Worm (Caenorhabditis elegans) whole organism, L1 larva: Measurements from ENCODE around the gene M7.7.

ENCODE experiments used
- C04F5.9 ChIP-seq: sonication (generic microtip); optimal IDR thresholded peaks from 2 replicates; lab custom pipeline; 2016; ENCODE audit warnings: missing genetic modification characterization, missing compliant biosample characterization
- C34B4.2 ChIP-seq: sonication (generic microtip); optimal IDR thresholded peaks from 2 replicates; lab custom pipeline; 2017; ENCODE audit warnings: mild to moderate bottlenecking, missing genetic modification characterization, missing compliant biosample characterization
- F16B12.6 ChIP-seq: fragments of 150-350 bp; optimal IDR thresholded peaks from 2 replicates; lab custom pipeline; 2014; ENCODE audit warnings: missing biosample characterization, missing genetic modification characterization
- ama-1 ChIP-seq: fragments of 150-350 bp; optimal IDR thresholded peaks from 2 replicates; lab custom pipeline; 2014
- blmp-1 ChIP-seq: fragments of 150-350 bp; optimal IDR thresholded peaks from 2 replicates; lab custom pipeline; 2014; ENCODE audit warnings: missing biosample characterization, missing genetic modification characterization
- ceh-90 ChIP-seq: sonication (generic microtip); optimal IDR thresholded peaks from 2 replicates; lab custom pipeline; 2016; ENCODE audit warnings: missing genetic modification characterization, missing compliant biosample characterization
- dpl-1 ChIP-seq, 3 experiments: fragments of 150-350 bp in 2 of 3; sonication (generic microtip) in 1 of 3; optimal IDR thresholded peaks; 2 replicates each; lab custom pipeline; 2014 to 2017; ENCODE audit warnings: missing biosample characterization in 3 of 3, missing genetic modification characterization in 3 of 3, missing genetic modification reagents in 3 of 3
- dsc-1 ChIP-seq: sonication (generic microtip); optimal IDR thresholded peaks from 2 replicates; lab custom pipeline; 2016; ENCODE audit warnings: mild to moderate bottlenecking, missing genetic modification characterization, missing compliant biosample characterization
- efl-1 ChIP-seq, 4 experiments: fragments of 150-350 bp; optimal IDR thresholded peaks in 3 of 4; peaks in 1 of 4; 1 replicate in 1 of 4; 2 replicates in 3 of 4; lab custom pipeline; 2014; ENCODE audit warnings: missing biosample characterization in 2 of 4, missing genetic modification characterization in 2 of 4, missing genetic modification reagents in 2 of 4
- egl-27 ChIP-seq, 2 experiments: fragments of 150-350 bp in 1 of 2; sonication (generic microtip); optimal IDR thresholded peaks; 3 replicates each; lab custom pipeline; 2017 to 2018; ENCODE audit warnings: missing biosample characterization in 2 of 2, missing genetic modification characterization in 2 of 2, missing genetic modification reagents in 2 of 2
- elt-2 ChIP-seq: sonication (generic microtip); optimal IDR thresholded peaks from 2 replicates; lab custom pipeline; 2016; ENCODE audit warnings: missing genetic modification characterization, mild to moderate bottlenecking, inconsistent platforms, missing compliant biosample characterization, missing genetic modification reagents
- elt-3 ChIP-seq, 6 experiments: fragments of 150-350 bp in 1 of 6; sonication (generic microtip); optimal IDR thresholded peaks; 2 replicates each; lab custom pipeline; 2017 to 2018; ENCODE audit warnings: missing biosample characterization in 6 of 6, missing genetic modification characterization in 6 of 6, inconsistent platforms in 1 of 6
- ets-5 ChIP-seq: fragments of 200-800 bp; sonication (Bioruptor generic); IDR thresholded peaks from 2 replicates; pipeline ENCODE4 v1.3.6; 2022; ENCODE audit warnings: missing genetic modification characterization, missing compliant biosample characterization
- fkh-4 ChIP-seq: sonication (generic microtip); optimal IDR thresholded peaks from 2 replicates; lab custom pipeline; 2016; ENCODE audit warnings: missing compliant biosample characterization, missing genetic modification characterization, borderline replicate concordance
- fkh-8 ChIP-seq: sonication (generic microtip); optimal IDR thresholded peaks from 2 replicates; lab custom pipeline; 2016; ENCODE audit warnings: mild to moderate bottlenecking, missing genetic modification characterization, missing compliant biosample characterization
- grh-1 ChIP-seq: fragments of 200-800 bp; sonication (Bioruptor generic); IDR thresholded peaks from 2 replicates; pipeline ENCODE4 v1.3.6; 2022; ENCODE audit warnings: missing genetic modification reagents, missing genetic modification characterization, missing compliant biosample characterization
- hlh-17 ChIP-seq: fragments of 200-800 bp; sonication (Bioruptor generic); optimal IDR thresholded peaks from 2 replicates; lab custom pipeline; 2018; ENCODE audit warnings: missing genetic modification characterization, mild to moderate bottlenecking, missing compliant biosample characterization, moderate library complexity, borderline replicate concordance
- hpl-2 ChIP-seq: fragments of 150-350 bp; optimal IDR thresholded peaks from 2 replicates; lab custom pipeline; 2014; ENCODE audit warnings: missing biosample characterization, missing genetic modification reagents, missing genetic modification characterization
- irx-1 ChIP-seq: sonication (generic microtip); optimal IDR thresholded peaks from 2 replicates; lab custom pipeline; 2016; ENCODE audit warnings: missing genetic modification characterization, missing compliant biosample characterization
- lin-13 ChIP-seq: fragments of 150-350 bp; optimal IDR thresholded peaks from 2 replicates; lab custom pipeline; 2014; ENCODE audit warnings: missing biosample characterization, missing genetic modification reagents, missing genetic modification characterization
- lin-14 ChIP-seq: fragments of 200-800 bp; sonication (Bioruptor generic); optimal IDR thresholded peaks from 2 replicates; lab custom pipeline; 2018; ENCODE audit warnings: mild to moderate bottlenecking, missing genetic modification characterization, moderate library complexity, missing compliant biosample characterization
- lin-15B ChIP-seq: fragments of 150-350 bp; sonication (generic microtip); optimal IDR thresholded peaks from 3 replicates; lab custom pipeline; 2014; ENCODE audit warnings: missing biosample characterization, missing genetic modification characterization
- lin-35 ChIP-seq, 2 experiments: fragments of 150-350 bp; optimal IDR thresholded peaks; 2 replicates each; lab custom pipeline; 2014; ENCODE audit warnings: missing biosample characterization in 2 of 2, missing genetic modification characterization in 2 of 2, missing genetic modification reagents in 2 of 2
- lsy-2 ChIP-seq, 2 experiments: fragments of 150-350 bp; optimal IDR thresholded peaks; 2 replicates each; lab custom pipeline; 2014; ENCODE audit warnings: missing biosample characterization in 2 of 2, missing genetic modification characterization in 2 of 2
- mab-9 ChIP-seq: fragments of 200-800 bp; sonication (Bioruptor generic); IDR thresholded peaks from 2 replicates; pipeline ENCODE4 v1.3.6; 2022; ENCODE audit warnings: missing genetic modification reagents, missing genetic modification characterization, missing compliant biosample characterization
- mef-2 ChIP-seq: fragments of 150-350 bp; optimal IDR thresholded peaks from 2 replicates; lab custom pipeline; 2014; ENCODE audit warnings: missing biosample characterization, missing genetic modification characterization
- mep-1 ChIP-seq: fragments of 150-350 bp; optimal IDR thresholded peaks from 2 replicates; lab custom pipeline; 2014; ENCODE audit warnings: missing biosample characterization, missing genetic modification characterization
- nhr-11 ChIP-seq: fragments of 150-350 bp; optimal IDR thresholded peaks from 2 replicates; lab custom pipeline; 2014; ENCODE audit warnings: missing biosample characterization, missing genetic modification characterization
- nhr-237 ChIP-seq: fragments of 150-350 bp; optimal IDR thresholded peaks from 2 replicates; lab custom pipeline; 2014; ENCODE audit warnings: missing biosample characterization, missing genetic modification characterization
- nhr-47 ChIP-seq: sonication (generic microtip); optimal IDR thresholded peaks from 2 replicates; lab custom pipeline; 2016; ENCODE audit warnings: mild to moderate bottlenecking, missing genetic modification characterization, moderate library complexity, missing compliant biosample characterization
- nhr-85 ChIP-seq: sonication (generic microtip); peaks from one replicate; lab custom pipeline; 2016; ENCODE audit warnings: missing genetic modification characterization, inconsistent platforms, missing compliant biosample characterization
- pag-3 ChIP-seq: sonication (generic microtip); optimal IDR thresholded peaks from 2 replicates; lab custom pipeline; 2017; ENCODE audit warnings: missing genetic modification characterization, mild to moderate bottlenecking, missing compliant biosample characterization, antibody characterized with exemption, borderline replicate concordance; ENCODE audit not compliant: insufficient read depth
- pax-3 ChIP-seq: fragments of 200-800 bp; sonication (Bioruptor generic); optimal IDR thresholded peaks from 2 replicates; lab custom pipeline; 2018; ENCODE audit warnings: mild to moderate bottlenecking, missing genetic modification characterization, moderate library complexity, missing compliant biosample characterization
- rnt-1 ChIP-seq: sonication (generic microtip); optimal IDR thresholded peaks from 2 replicates; lab custom pipeline; 2016; ENCODE audit warnings: mild to moderate bottlenecking, missing genetic modification characterization, moderate library complexity, missing compliant biosample characterization
- skn-1 ChIP-seq: fragments of 150-350 bp; optimal IDR thresholded peaks from 2 replicates; lab custom pipeline; 2014; ENCODE audit warnings: missing biosample characterization, missing genetic modification characterization
- snpc-4 ChIP-seq: fragments of 150-350 bp; optimal IDR thresholded peaks from 2 replicates; lab custom pipeline; 2014; ENCODE audit warnings: missing biosample characterization, missing genetic modification characterization
- snu-23 ChIP-seq: sonication (generic microtip); optimal IDR thresholded peaks from 2 replicates; lab custom pipeline; 2016; ENCODE audit warnings: missing genetic modification characterization, missing compliant biosample characterization
- tbx-2 ChIP-seq: sonication (generic microtip); optimal IDR thresholded peaks from 2 replicates; lab custom pipeline; 2016; ENCODE audit warnings: missing genetic modification characterization, missing compliant biosample characterization
- tlp-1 ChIP-seq: fragments of 150-350 bp; optimal IDR thresholded peaks from 2 replicates; lab custom pipeline; 2014; ENCODE audit warnings: missing biosample characterization, missing genetic modification characterization
- unc-130 ChIP-seq: fragments of 150-350 bp; optimal IDR thresholded peaks from 2 replicates; lab custom pipeline; 2017; ENCODE audit warnings: missing biosample characterization, missing genetic modification characterization, inconsistent platforms
- unc-30 ChIP-seq: sonication (generic microtip); optimal IDR thresholded peaks from 2 replicates; lab custom pipeline; 2017; ENCODE audit warnings: missing biosample characterization, missing genetic modification characterization
- unc-62 ChIP-seq: fragments of 150-350 bp; optimal IDR thresholded peaks from 2 replicates; lab custom pipeline; 2014; ENCODE audit warnings: missing biosample characterization, missing genetic modification reagents, missing genetic modification characterization
- unc-98 ChIP-seq: fragments of 200-800 bp; sonication (Bioruptor generic); IDR thresholded peaks from 2 replicates; pipeline ENCODE4 v1.3.6; 2022; ENCODE audit warnings: missing genetic modification characterization, missing compliant biosample characterization
- xbp-1 ChIP-seq: sonication (generic microtip); optimal IDR thresholded peaks from 2 replicates; lab custom pipeline; 2016; ENCODE audit warnings: missing genetic modification characterization, missing compliant biosample characterization
- zag-1 ChIP-seq: fragments of 150-350 bp; optimal IDR thresholded peaks from 2 replicates; lab custom pipeline; 2014; ENCODE audit warnings: missing biosample characterization, missing genetic modification characterization
- zip-4 ChIP-seq: fragments of 200-800 bp; sonication (Bioruptor generic); optimal IDR thresholded peaks from 2 replicates; lab custom pipeline; 2018; ENCODE audit warnings: mild to moderate bottlenecking, missing genetic modification characterization, moderate library complexity, missing compliant biosample characterization
- ztf-4 ChIP-seq: fragments of 150-350 bp; optimal IDR thresholded peaks from 2 replicates; lab custom pipeline; 2014; ENCODE audit warnings: missing biosample characterization, missing genetic modification characterization

Gene M7.7

DNA sequence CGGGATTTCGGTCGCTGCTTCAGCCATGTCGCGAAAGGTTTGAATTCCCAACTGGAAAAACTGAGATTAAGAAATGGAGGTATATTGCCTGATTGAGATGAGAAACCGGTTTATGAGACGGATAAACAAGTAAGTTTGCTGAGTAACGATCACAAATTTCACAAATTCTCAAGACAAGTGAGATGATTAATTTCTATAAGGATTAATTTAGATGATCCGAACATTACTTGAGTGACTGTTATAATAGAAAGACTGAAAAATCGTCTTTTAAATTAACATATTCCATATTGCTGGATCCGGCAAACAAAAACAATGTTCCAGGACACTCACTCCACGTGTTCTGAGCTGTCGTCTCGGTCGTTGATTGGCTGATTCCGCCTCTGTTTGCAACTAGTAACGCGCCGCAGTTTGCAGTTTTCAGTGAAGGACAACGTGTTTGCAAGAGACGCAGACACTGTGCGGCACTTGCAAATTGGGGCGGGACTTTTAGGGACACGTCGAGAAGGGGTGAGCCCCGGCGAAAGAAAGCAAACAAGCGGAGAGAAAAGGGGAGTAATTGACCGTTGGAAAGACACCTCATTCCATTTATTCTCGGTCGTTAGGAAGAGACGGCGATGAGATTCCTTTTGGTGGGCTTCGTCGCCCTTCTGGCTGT lies 29.3 kb downstream of the M7.7 start, which contains the start of the genes imp-2 and enpl-1 (continued):
- TF ChIP-seq unc-130 (tag; lab: Kevin White, UChicago) (peak; percentile 59), xbp-1 (tag; lab: Kevin White, UChicago) (peak; percentile 100), F16B12.6 (peak; percentile 56), unc-30 (tag; lab: Kevin White, UChicago) (no peak), dpl-1 (GFP tag; optimal IDR thresholded peaks at IDR 0.05; lab: Kevin White, UChicago) (peak; percentile 60 to 79 (median 78)), hlh-17 (GFP tag; lab: Kevin White, UChicago) (no peak), mab-9 (GFP tag; lab: Robert Waterston, UW) (peak; percentile 77; the same call in 1 of the 2 replicates), ceh-90 (tag; lab: Kevin White, UChicago) (no peak), nhr-11 (peak; percentile 79), grh-1 (GFP tag; lab: Robert Waterston, UW) (peak; percentile 91), nhr-85 (tag; lab: Kevin White, UChicago) (peak; percentile 95), zag-1 (peak; percentile 40), fkh-4 (peak; percentile 51), C04F5.9 (tag; lab: Kevin White, UChicago) (peak; percentile 59), C34B4.2 (tag; lab: Kevin White, UChicago) (peak; percentile 42), irx-1 (peak; percentile 81), hpl-2 (GFP tag; lab: Kevin White, UChicago) (peak; percentile 7), snu-23 (GFP tag; lab: Kevin White, UChicago) (peak; percentile 95), nhr-47 (tag; lab: Kevin White, UChicago) (peak; percentile 94), elt-3 (tag; optimal IDR thresholded peaks at IDR 0.05; lab: Kevin White, UChicago) (peak in 3 of 6 experiments; percentile 25 to 91 (median 63)), egl-27 (tag; optimal IDR thresholded peaks at IDR 0.05; lab: Kevin White, UChicago) (peak; percentile 30 to 31), lin-35 (GFP tag; optimal IDR thresholded peaks at IDR 0.05; lab: Kevin White, UChicago) (peak; percentile 83 to 88), mef-2 (tag; lab: Kevin White, UChicago) (peak; percentile 70), unc-62 (no peak), lin-15B (tag; lab: Kevin White, UChicago) (peak; percentile 79), tbx-2 (tag; lab: Kevin White, UChicago) (peak; percentile 94), fkh-8 (peak; percentile 89), elt-2 (peak; percentile 72), pax-3 (tag; lab: Kevin White, UChicago) (peak; percentile 84), unc-98 (peak; percentile 49; the same call in 1 of the 2 replicates), skn-1 (tag; lab: Kevin White, UChicago) (peak; percentile 77), snpc-4 (tag; lab: Kevin White, UChicago) (peak; percentile 60), efl-1 (optimal IDR thresholded peaks at IDR 0.05; lab: Kevin White, UChicago) (peak; percentile 87 to 90), efl-1 (GFP tag; optimal IDR thresholded peaks at IDR 0.05 in 1 of 2; lab: Kevin White, UChicago) (peak; percentile 77 to 98), ama-1 (lab: Kevin White, UChicago) (peak; percentile 30), dsc-1 (tag; lab: Kevin White, UChicago) (peak; percentile 85), zip-4 (GFP tag; lab: Kevin White, UChicago) (peak; percentile 60), pag-3 (no peak), tlp-1 (tag; lab: Kevin White, UChicago) (no peak), lin-13 (GFP tag; lab: Kevin White, UChicago) (peak; percentile 92)
- TF ChIP-seq, all 84 proteins: peak for 64

DNA sequence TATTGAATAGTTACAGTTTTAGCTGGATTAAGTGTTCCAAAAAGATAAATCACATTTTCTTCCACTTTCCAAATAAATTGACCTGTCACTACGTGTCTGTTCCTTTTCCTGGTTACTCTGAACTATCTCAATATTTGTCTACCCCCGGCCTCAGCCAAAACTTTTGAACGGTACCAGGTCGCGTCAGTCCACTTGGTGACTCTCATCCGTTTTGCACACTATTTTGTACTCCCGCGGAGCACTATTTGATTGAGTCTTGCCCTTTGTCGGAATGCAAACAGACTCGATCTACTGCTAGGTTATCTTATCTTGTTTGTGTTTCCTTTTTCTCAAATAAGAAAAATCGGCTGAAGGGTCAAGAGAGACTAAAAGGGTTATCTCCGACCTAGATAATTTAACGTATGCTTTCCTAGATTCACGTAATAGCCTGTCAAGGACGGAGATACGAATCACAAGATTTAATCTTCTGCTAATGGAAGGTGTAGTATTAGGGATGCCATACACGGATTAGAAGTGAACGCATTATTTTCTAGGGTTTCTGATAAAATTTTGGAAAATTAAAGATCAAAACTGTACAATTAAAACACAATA lies 30.4 kb downstream of the M7.7 start:
- TF ChIP-seq ztf-4 (tag; lab: Kevin White, UChicago) (peak; percentile 11), rnt-1 (tag; lab: Kevin White, UChicago) (no peak), lin-14 (GFP tag; lab: Kevin White, UChicago) (peak; percentile 67), elt-3 (tag; optimal IDR thresholded peaks at IDR 0.05; lab: Kevin White, UChicago) (peak in 2 of 6 experiments; percentile 25 to 76), nhr-85 (tag; lab: Kevin White, UChicago) (peak; percentile 84), xbp-1 (tag; lab: Kevin White, UChicago) (no peak), mep-1 (tag; lab: Kevin White, UChicago) (peak; percentile 42), lsy-2 (tag; optimal IDR thresholded peaks at IDR 0.05; lab: Kevin White, UChicago) (no peak), nhr-237 (no peak), blmp-1 (tag; lab: Kevin White, UChicago) (peak; percentile 77), ets-5 (no peak)
